Fruit fly (Drosophila melanogaster): ENCODE measurements around the gene COX6AL2.

The COX6AL2 gene

dm6 chr3L:18867521-18867920, 46.4 kb downstream of the COX6AL2 start, which contains the start of gene Dysb (continued):
- no peak for TF ChIP-seq p53 (GFP tag; optimal IDR thresholded peaks at IDR 0.05)
- TF ChIP-seq cad (GFP tag; optimal IDR thresholded peaks at IDR 0.05), result no peak
- TF ChIP-seq Hr51 (GFP tag; optimal IDR thresholded peaks at IDR 0.05), result peak; percentile 33 to 91
- TF ChIP-seq NFAT (GFP tag; IDR thresholded peaks at IDR 0.05), result peak; percentile 96
- no peak for TF ChIP-seq CG12236 (GFP tag; optimal IDR thresholded peaks at IDR 0.05)
- TF ChIP-seq CG4730 (GFP tag; IDR thresholded peaks at IDR 0.05), result peak; percentile 82
- peak; percentile 91 for TF ChIP-seq sob (GFP tag; IDR thresholded peaks at IDR 0.05)
- peak; percentile 85 for TF ChIP-seq Chrac-16 (GFP tag; optimal IDR thresholded peaks at IDR 0.05)
- peak; percentile 64 for TF ChIP-seq CG18011 (GFP tag; optimal IDR thresholded peaks at IDR 0.05)
- TF ChIP-seq CG4820 (GFP tag; optimal IDR thresholded peaks at IDR 0.05), result peak; percentile 63
- TF ChIP-seq ab (GFP tag; optimal IDR thresholded peaks at IDR 0.05), result peak; percentile 50
- TF ChIP-seq disco-r (GFP tag; optimal IDR thresholded peaks at IDR 0.05), result no peak
- no peak for TF ChIP-seq hb (GFP tag; IDR thresholded peaks at IDR 0.05; ENCODE audit: partially characterized antibody)
- peak; percentile 69 for TF ChIP-seq CG9437 (GFP tag; optimal IDR thresholded peaks at IDR 0.05)
- peak; percentile 77 for TF ChIP-seq CG12219 (GFP tag; optimal IDR thresholded peaks at IDR 0.05)
- peak; percentile 81 for TF ChIP-seq Hand (GFP tag; optimal IDR thresholded peaks at IDR 0.05)
- peak; percentile 80 for TF ChIP-seq nmo (GFP tag; optimal IDR thresholded peaks at IDR 0.05)
- TF ChIP-seq CG12769 (tag; optimal IDR thresholded peaks at IDR 0.05), result peak; percentile 69
- peak; percentile 66 for TF ChIP-seq Camta (GFP tag; optimal IDR thresholded peaks at IDR 0.05)
- TF ChIP-seq yki (optimal IDR thresholded peaks at IDR 0.05), result no peak
- peak; percentile 24 for TF ChIP-seq CG7745 (tag; optimal IDR thresholded peaks at IDR 0.05)
- TF ChIP-seq BtbVII (GFP tag; optimal IDR thresholded peaks at IDR 0.05), result peak; percentile 88
- TF ChIP-seq sim (GFP tag; IDR thresholded peaks at IDR 0.05), result peak; percentile 72
- TF ChIP-seq chif (GFP tag; optimal IDR thresholded peaks at IDR 0.05), result peak; percentile 30 to 46
- TF ChIP-seq Trl (optimal IDR thresholded peaks at IDR 0.05), result peak; percentile 82 to 84
- TF ChIP-seq Trl (GFP tag; optimal IDR thresholded peaks at IDR 0.05), result peak; percentile 64
- peak; percentile 40 for TF ChIP-seq pum (GFP tag; optimal IDR thresholded peaks at IDR 0.05)
- no peak; the same call in 2 of the 3 replicates for TF ChIP-seq CG11456 (GFP tag; IDR thresholded peaks at IDR 0.05)
- peak in 1 of 2 experiments; percentile 63 for TF ChIP-seq insv (GFP tag; optimal IDR thresholded peaks at IDR 0.05)
- 0 out of 2 replicates have a peak, but pooled peaks have one; percentile 34 for TF ChIP-seq hbn (GFP tag; IDR thresholded peaks at IDR 0.05; ENCODE audit: partially characterized antibody)
- TF ChIP-seq sens (GFP tag), result peak; percentile 97
- peak; percentile 39 for TF ChIP-seq CG4617 (GFP tag; optimal IDR thresholded peaks at IDR 0.05; ENCODE audit: borderline replicate concordance)
- peak; percentile 35; the same call in 1 of the 3 replicates for TF ChIP-seq CG11560 (tag; IDR thresholded peaks at IDR 0.05)
- TF ChIP-seq dm (GFP tag; optimal IDR thresholded peaks at IDR 0.05), result no peak
- TF ChIP-seq CG7839 (tag; optimal IDR thresholded peaks at IDR 0.05), result peak; percentile 90
- peak; percentile 63 for TF ChIP-seq CG13287 (GFP tag; IDR thresholded peaks at IDR 0.05; ENCODE audit: partially characterized antibody)

dm6 chr3L:18865447-18866367, 48.2 kb downstream of the COX6AL2 start, which contains the start of gene CG14074:
Gene CG14074, plus strand, starts transcription at chr3L:18866225.
- TF ChIP-seq CTCF (GFP tag; optimal IDR thresholded peaks at IDR 0.05) (no peak), Bdp1 (GFP tag; optimal IDR thresholded peaks at IDR 0.05) (no peak), bsh (GFP tag; optimal IDR thresholded peaks at IDR 0.05) (no peak), MBD-R2 (GFP tag; IDR thresholded peaks at IDR 0.05) (peak; percentile 56), CG14710 (tag; optimal IDR thresholded peaks at IDR 0.05) (no peak), phol (tag; optimal IDR thresholded peaks at IDR 0.05) (peak; percentile 6), E2f2 (GFP tag; IDR thresholded peaks at IDR 0.05) (peak; percentile 84), CG10267 (tag; optimal IDR thresholded peaks at IDR 0.05) (no peak), chinmo (GFP tag; IDR thresholded peaks at IDR 0.05; ENCODE audit: partially characterized antibody) (peak; percentile 61; the same call in 2 of the 4 replicates), CG9932 (GFP tag; IDR thresholded peaks at IDR 0.05) (no peak), CG11723 (GFP tag; optimal IDR thresholded peaks at IDR 0.05) (no peak), eve (GFP tag; optimal IDR thresholded peaks at IDR 0.05) (no peak), CG9609 (GFP tag; optimal IDR thresholded peaks at IDR 0.05) (no peak), CG3847 (GFP tag; IDR thresholded peaks at IDR 0.05) (no peak), Neu2 (GFP tag; optimal IDR thresholded peaks at IDR 0.05; ENCODE audit: borderline replicate concordance) (no peak)

All from whole organism, embryonic.